Worm (Caenorhabditis elegans): ENCODE measurements around the gene uvs-1.

ce11 chrV:7785885-7786284, 18.1 kb downstream of the uvs-1 start:
- no peak for TF ChIP-seq ama-1 (optimal IDR thresholded peaks at IDR 0.05)
- TF ChIP-seq nhr-77 (tag; optimal IDR thresholded peaks at IDR 0.05): no peak
- no peak for TF ChIP-seq Y55F3AM.14 (GFP tag; optimal IDR thresholded peaks at IDR 0.05)
- TF ChIP-seq lin-13 (GFP tag; optimal IDR thresholded peaks at IDR 0.05): no peak
- no peak for TF ChIP-seq zag-1 (tag; optimal IDR thresholded peaks at IDR 0.05)
- TF ChIP-seq egl-27 (tag; optimal IDR thresholded peaks at IDR 0.05): no peak
- TF ChIP-seq snpc-4 (tag; optimal IDR thresholded peaks at IDR 0.05): no peak
- no peak for TF ChIP-seq R02D3.7 (tag; optimal IDR thresholded peaks at IDR 0.05)
- TF ChIP-seq aly-2 (tag; optimal IDR thresholded peaks at IDR 0.05): no peak
- no peak for TF ChIP-seq unc-62 (GFP tag; optimal IDR thresholded peaks at IDR 0.05)
- TF ChIP-seq sma-3 (GFP tag; optimal IDR thresholded peaks at IDR 0.05): no peak
- no peak for TF ChIP-seq nhr-6 (tag; optimal IDR thresholded peaks at IDR 0.05)
